Worm (Caenorhabditis elegans): ENCODE measurements around the gene cpg-4.

ce11 chrV:5949674-5950149 lies 46.5 kb upstream of the cpg-4 start:
- TF ChIP-seq ceh-18 (tag; optimal IDR thresholded peaks at IDR 0.05) = no peak
- TF ChIP-seq unc-3 (GFP tag; conservative IDR thresholded peaks at IDR 0.05) = no peak
- TF ChIP-seq unc-3 (tag; optimal IDR thresholded peaks at IDR 0.05) = no peak

Data from whole organism, late embryonic.